Fruit fly (Drosophila melanogaster) whole organism, embryonic: ENCODE data around the gene CG5246.

ENCODE experiments used
- ATbp ChIP-seq: fragments of 200-800 bp; sonication (Bioruptor generic); optimal IDR thresholded peaks from 2 replicates; lab custom pipeline; 2017; ENCODE audit warnings: missing biosample characterization, mild to moderate bottlenecking, missing genetic modification characterization, missing genetic modification reagents
- Asciz ChIP-seq: fragments of 200-800 bp; sonication (Bioruptor generic); optimal IDR thresholded peaks from 2 replicates; lab custom pipeline; 2017; ENCODE audit warnings: missing biosample characterization, mild to moderate bottlenecking, missing genetic modification characterization, missing genetic modification reagents
- Atf6 ChIP-seq: fragments of 200-800 bp; sonication (Bioruptor generic); IDR thresholded peaks from 2 replicates; pipeline ENCODE4 v1.3.6; 2022; ENCODE audit warnings: missing biosample characterization, missing genetic modification characterization
- BEAF-32 ChIP-seq: fragments of 200-800 bp; sonication (Bioruptor generic); optimal IDR thresholded peaks from 3 replicates; lab custom pipeline; 2017; ENCODE audit warnings: missing biosample characterization, missing genetic modification characterization, mild to moderate bottlenecking, moderate library complexity, missing genetic modification reagents
- CG10209 ChIP-seq: fragments of 200-800 bp; sonication (Bioruptor generic); optimal IDR thresholded peaks from 3 replicates; lab custom pipeline; 2017; ENCODE audit warnings: missing biosample characterization, mild to moderate bottlenecking, missing genetic modification characterization, missing genetic modification reagents
- CG10267 ChIP-seq: fragments of 200-800 bp; sonication (Bioruptor generic); optimal IDR thresholded peaks from 2 replicates; lab custom pipeline; 2018; ENCODE audit warnings: missing biosample characterization, mild to moderate bottlenecking, missing genetic modification characterization, moderate library complexity
- CG10321 ChIP-seq: fragments of 200-800 bp; sonication (Bioruptor generic); IDR thresholded peaks from 2 replicates; pipeline ENCODE4 v1.3.6; 2022; ENCODE audit warnings: missing biosample characterization, missing genetic modification characterization
- CG10431 ChIP-seq: fragments of 200-800 bp; sonication (Bioruptor generic); optimal IDR thresholded peaks from 3 replicates; lab custom pipeline; 2018; ENCODE audit warnings: missing biosample characterization, mild to moderate bottlenecking, missing genetic modification characterization
- CG10543 ChIP-seq: fragments of 200-800 bp; sonication (Bioruptor generic); optimal IDR thresholded peaks from 3 replicates; lab custom pipeline; 2017; ENCODE audit warnings: missing biosample characterization, mild to moderate bottlenecking, missing genetic modification characterization, moderate library complexity
- CG11695 ChIP-seq: fragments of 200-800 bp; sonication (Bioruptor generic); IDR thresholded peaks from 3 replicates; pipeline ENCODE4 v1.3.6; 2022; ENCODE audit warnings: missing biosample characterization, missing genetic modification characterization
- CG11723 ChIP-seq: fragments of 200-800 bp; sonication (Bioruptor generic); optimal IDR thresholded peaks from 2 replicates; lab custom pipeline; 2017; ENCODE audit warnings: missing biosample characterization, mild to moderate bottlenecking, missing genetic modification characterization
- CG12236 ChIP-seq: fragments of 200-800 bp; sonication (Bioruptor generic); optimal IDR thresholded peaks from 2 replicates; lab custom pipeline; 2016; ENCODE audit warnings: missing biosample characterization, missing genetic modification characterization
- CG13624 ChIP-seq: fragments of 200-800 bp; sonication (Bioruptor generic); optimal IDR thresholded peaks from 2 replicates; lab custom pipeline; 2016; ENCODE audit warnings: missing biosample characterization, missing genetic modification characterization
- CG14441 ChIP-seq: fragments of 200-800 bp; sonication (Bioruptor generic); IDR thresholded peaks from 2 replicates; pipeline ENCODE4 v1.3.6; 2022; ENCODE audit warnings: missing biosample characterization, missing genetic modification characterization
- CG14710 ChIP-seq: fragments of 200-800 bp; sonication (Bioruptor generic); optimal IDR thresholded peaks from 3 replicates; lab custom pipeline; 2019; ENCODE audit warnings: missing biosample characterization, mild to moderate bottlenecking, missing genetic modification characterization, moderate library complexity
- CG15601 ChIP-seq: fragments of 200-800 bp; sonication (Bioruptor generic); optimal IDR thresholded peaks from 3 replicates; lab custom pipeline; 2019; ENCODE audit warnings: missing biosample characterization, mild to moderate bottlenecking, missing genetic modification characterization, moderate library complexity
- CG17829 ChIP-seq: fragments of 200-800 bp; optimal IDR thresholded peaks from 2 replicates; lab custom pipeline; 2019; ENCODE audit warnings: missing biosample characterization, mild to moderate bottlenecking, missing genetic modification characterization, moderate library complexity
- CG18262 ChIP-seq: fragments of 200-800 bp; optimal IDR thresholded peaks from 3 replicates; lab custom pipeline; 2019; ENCODE audit warnings: missing biosample characterization, mild to moderate bottlenecking, missing genetic modification characterization, moderate library complexity
- CG18599 ChIP-seq: fragments of 200-800 bp; sonication (Bioruptor generic); optimal IDR thresholded peaks from 3 replicates; lab custom pipeline; 2017; ENCODE audit warnings: missing biosample characterization, missing genetic modification characterization, mild to moderate bottlenecking, moderate library complexity, missing genetic modification reagents
- CG18619 ChIP-seq: fragments of 200-800 bp; sonication (Bioruptor generic); optimal IDR thresholded peaks from 3 replicates; lab custom pipeline; 2017; ENCODE audit warnings: missing biosample characterization, mild to moderate bottlenecking, missing genetic modification characterization
- CG2712 ChIP-seq: fragments of 200-800 bp; optimal IDR thresholded peaks from 3 replicates; lab custom pipeline; 2019; ENCODE audit warnings: missing biosample characterization, mild to moderate bottlenecking, missing genetic modification characterization, moderate library complexity
- CG4617 ChIP-seq: fragments of 200-800 bp; sonication (Bioruptor generic); optimal IDR thresholded peaks from 3 replicates; lab custom pipeline; 2016; ENCODE audit warnings: missing biosample characterization, missing genetic modification characterization, borderline replicate concordance
- CTCF ChIP-seq: fragments of 200-800 bp; sonication (Bioruptor generic); optimal IDR thresholded peaks from 2 replicates; lab custom pipeline; 2017; ENCODE audit warnings: missing biosample characterization, mild to moderate bottlenecking, missing genetic modification characterization, moderate library complexity
- CkIIα-i1 ChIP-seq: fragments of 200-800 bp; sonication (Bioruptor generic); IDR thresholded peaks from 2 replicates; pipeline ENCODE4 v1.3.6; 2022; ENCODE audit warnings: missing biosample characterization, missing genetic modification characterization
- D ChIP-seq, 2 experiments: fragments of 200-800 bp in 1 of 2; fragments of >200 bp in 1 of 2; sonication (Bioruptor generic) in 1 of 2; optimal IDR thresholded peaks; 2 replicates in 1 of 2; 3 replicates in 1 of 2; lab custom pipeline; 2017; ENCODE audit warnings: mild to moderate bottlenecking in 1 of 2, missing biosample characterization in 1 of 2, missing genetic modification characterization in 1 of 2, missing genetic modification reagents in 1 of 2
- Doc3 ChIP-seq: fragments of 200-800 bp; sonication (Bioruptor generic); IDR thresholded peaks from 3 replicates; pipeline ENCODE4 v1.3.6; 2022; ENCODE audit warnings: missing biosample characterization, missing genetic modification characterization; ENCODE audit not compliant: partially characterized antibody
- Eip74EF ChIP-seq, 2 experiments: fragments of 200-800 bp in 1 of 2; fragments of >200 bp in 1 of 2; sonication (Bioruptor generic) in 1 of 2; optimal IDR thresholded peaks; 2 replicates each; lab custom pipeline; 2017 to 2019; ENCODE audit warnings: missing biosample characterization in 2 of 2, missing genetic modification characterization in 2 of 2, mild to moderate bottlenecking in 1 of 2, moderate library complexity in 1 of 2
- HLH4C ChIP-seq: fragments of 200-800 bp; sonication (Bioruptor generic); IDR thresholded peaks from 3 replicates; pipeline ENCODE4 v1.3.6; 2022; ENCODE audit warnings: missing biosample characterization, missing genetic modification characterization; ENCODE audit not compliant: partially characterized antibody
- Hr51 ChIP-seq, 2 experiments: fragments of 200-800 bp; sonication (Bioruptor generic); optimal IDR thresholded peaks; 2 replicates in 1 of 2; 3 replicates in 1 of 2; lab custom pipeline; 2016 to 2018; ENCODE audit warnings: missing biosample characterization in 2 of 2, missing genetic modification characterization in 2 of 2, mild to moderate bottlenecking in 1 of 2, moderate library complexity in 1 of 2
- NC2α ChIP-seq: fragments of 200-800 bp; sonication (Bioruptor generic); optimal IDR thresholded peaks from 2 replicates; lab custom pipeline; 2016; ENCODE audit warnings: missing biosample characterization, missing genetic modification characterization
- Sin3A ChIP-seq: fragments of >200 bp; optimal IDR thresholded peaks from 2 replicates; lab custom pipeline; 2018
- amos ChIP-seq: fragments of 200-800 bp; sonication (Bioruptor generic); IDR thresholded peaks from 2 replicates; pipeline ENCODE4 v1.3.6; 2022; ENCODE audit warnings: missing biosample characterization, missing genetic modification characterization; ENCODE audit not compliant: partially characterized antibody
- br ChIP-seq: fragments of >200 bp; optimal IDR thresholded peaks from 2 replicates; lab custom pipeline; 2017
- chinmo ChIP-seq: fragments of 200-800 bp; sonication (Bioruptor generic); IDR thresholded peaks from 4 replicates; pipeline ENCODE4 v1.3.6; 2022; ENCODE audit warnings: missing biosample characterization, missing genetic modification characterization; ENCODE audit not compliant: partially characterized antibody
- ci ChIP-seq: fragments of 200-800 bp; sonication (Bioruptor generic); IDR thresholded peaks from 3 replicates; pipeline ENCODE4 v1.3.6; 2022; ENCODE audit warnings: missing biosample characterization, missing genetic modification characterization
- dmrt11E ChIP-seq: fragments of 200-800 bp; sonication (Bioruptor generic); optimal IDR thresholded peaks from 3 replicates; lab custom pipeline; 2018; ENCODE audit warnings: missing biosample characterization, mild to moderate bottlenecking, missing genetic modification characterization, moderate library complexity
- hb ChIP-seq: fragments of 200-800 bp; sonication (Bioruptor generic); IDR thresholded peaks from 3 replicates; pipeline ENCODE4 v1.3.6; 2022; ENCODE audit warnings: missing biosample characterization, missing genetic modification characterization; ENCODE audit not compliant: partially characterized antibody
- hth ChIP-seq: fragments of >200 bp; optimal IDR thresholded peaks from 2 replicates; lab custom pipeline; 2017; ENCODE audit warnings: inconsistent platforms
- inv ChIP-seq: fragments of 200-800 bp; sonication (Bioruptor generic); IDR thresholded peaks from 2 replicates; pipeline ENCODE4 v1.3.6; 2022; ENCODE audit warnings: missing biosample characterization, missing genetic modification characterization; ENCODE audit not compliant: partially characterized antibody
- knrl ChIP-seq: fragments of 200-800 bp; sonication (Bioruptor generic); IDR thresholded peaks from 3 replicates; pipeline ENCODE4 v1.3.6; 2022; ENCODE audit warnings: missing biosample characterization, missing genetic modification characterization; ENCODE audit not compliant: partially characterized antibody
- lola ChIP-seq, 3 experiments: fragments of >200 bp in 2 of 3; fragments of 200-800 bp in 1 of 3; sonication (Bioruptor generic) in 1 of 3; optimal IDR thresholded peaks; 2 replicates each; lab custom pipeline; 2017 to 2019; ENCODE audit warnings: missing biosample characterization in 3 of 3, missing genetic modification characterization in 3 of 3, mild to moderate bottlenecking in 1 of 3, moderate library complexity in 1 of 3
- mirr ChIP-seq: fragments of 200-800 bp; sonication (Bioruptor generic); optimal IDR thresholded peaks from 3 replicates; lab custom pipeline; 2018; ENCODE audit warnings: missing biosample characterization, mild to moderate bottlenecking, missing genetic modification characterization
- nau ChIP-seq: fragments of 200-800 bp; sonication (Bioruptor generic); optimal IDR thresholded peaks from 3 replicates; lab custom pipeline; 2017; ENCODE audit warnings: missing biosample characterization, mild to moderate bottlenecking, missing genetic modification characterization, missing genetic modification reagents
- pros ChIP-seq: fragments of 200-800 bp; sonication (Bioruptor generic); optimal IDR thresholded peaks from 3 replicates; lab custom pipeline; 2019; ENCODE audit warnings: missing biosample characterization, mild to moderate bottlenecking, missing genetic modification characterization, moderate library complexity
- salm ChIP-seq: fragments of 200-800 bp; sonication (Bioruptor generic); optimal IDR thresholded peaks from 2 replicates; lab custom pipeline; 2018; ENCODE audit warnings: missing biosample characterization, mild to moderate bottlenecking, missing genetic modification characterization
- schlank ChIP-seq: fragments of 200-800 bp; sonication (Bioruptor generic); optimal IDR thresholded peaks from 2 replicates; lab custom pipeline; 2018; ENCODE audit warnings: missing biosample characterization, mild to moderate bottlenecking, missing genetic modification characterization
- sqz ChIP-seq: fragments of 200-800 bp; sonication (Bioruptor generic); optimal IDR thresholded peaks from 3 replicates; lab custom pipeline; 2018; ENCODE audit warnings: missing biosample characterization, mild to moderate bottlenecking, missing genetic modification characterization
- toy ChIP-seq: fragments of 200-800 bp; sonication (Bioruptor generic); IDR thresholded peaks from 2 replicates; pipeline ENCODE4 v1.3.6; 2022; ENCODE audit warnings: missing biosample characterization, missing genetic modification characterization
- tx ChIP-seq: fragments of 200-800 bp; sonication (Bioruptor generic); optimal IDR thresholded peaks from 2 replicates; lab custom pipeline; 2016; ENCODE audit warnings: missing biosample characterization, missing genetic modification characterization

CG5246 gene

dm6 chr3R:17115668-17116067 lies 20.2 kb upstream of the CG5246 start (continued):
- TF ChIP-seq schlank (tag; lab: Kevin White, UChicago) (no peak), chinmo (no peak), CkIIα-i1 (GFP tag; lab: Robert Waterston, UW) (no peak), amos (no peak), hb (GFP tag; lab: Robert Waterston, UW) (no peak), D (optimal IDR thresholded peaks at IDR 0.05; lab: Kevin White, UChicago) (no peak), D (GFP tag; optimal IDR thresholded peaks at IDR 0.05; lab: Kevin White, UChicago) (peak; percentile 1), CTCF (GFP tag; lab: Kevin White, UChicago) (no peak), CG14710 (tag; lab: Kevin White, UChicago) (peak; percentile 39), salm (peak; percentile 56), dmrt11E (no peak), NC2α (no peak), Atf6 (GFP tag; lab: Robert Waterston, UW) (no peak), Asciz (GFP tag; lab: Kevin White, UChicago) (peak; percentile 50), HLH4C (GFP tag; lab: Robert Waterston, UW) (no peak), knrl (GFP tag; lab: Robert Waterston, UW) (no peak), sqz (GFP tag; lab: Kevin White, UChicago) (peak; percentile 77), Sin3A (lab: Kevin White, UChicago) (no peak), CG10321 (GFP tag; lab: Robert Waterston, UW) (no peak), CG10431 (GFP tag; lab: Kevin White, UChicago) (peak; percentile 32), CG18599 (GFP tag; lab: Kevin White, UChicago) (peak; percentile 10), CG14441 (GFP tag; lab: Robert Waterston, UW) (0 out of 2 replicates have a peak, but pooled peaks have one; percentile 20), Doc3 (no peak), br (no peak), CG10543 (peak; percentile 43), CG2712 (tag; lab: Kevin White, UChicago) (peak; percentile 40), lola (GFP tag; optimal IDR thresholded peaks at IDR 0.05; lab: Kevin White, UChicago) (peak in 1 of 3 experiments; percentile 1), CG12236 (GFP tag; lab: Kevin White, UChicago) (no peak), CG15601 (peak; percentile 62), CG11723 (peak; percentile 25), mirr (GFP tag; lab: Kevin White, UChicago) (peak; percentile 52), toy (GFP tag; lab: Robert Waterston, UW) (no peak), nau (GFP tag; lab: Kevin White, UChicago) (peak; percentile 35), CG10209 (GFP tag; lab: Kevin White, UChicago) (peak; percentile 19), tx (GFP tag; lab: Kevin White, UChicago) (no peak), BEAF-32 (GFP tag; lab: Kevin White, UChicago) (no peak), CG13624 (no peak), CG4617 (GFP tag; lab: Kevin White, UChicago) (no peak), CG18262 (tag; lab: Kevin White, UChicago) (no peak), inv (GFP tag; lab: Robert Waterston, UW) (no peak), ci (no peak), CG10267 (tag; lab: Kevin White, UChicago) (no peak), ATbp (GFP tag; lab: Kevin White, UChicago) (peak; percentile 50), CG11695 (peak; percentile 15; the same call in 1 of the 3 replicates), CG18619 (GFP tag; lab: Kevin White, UChicago) (peak; percentile 18), hth (lab: Kevin White, UChicago) (no peak), CG17829 (tag; lab: Kevin White, UChicago) (no peak), pros (GFP tag; lab: Kevin White, UChicago) (peak; percentile 10), Eip74EF (GFP tag; optimal IDR thresholded peaks at IDR 0.05; lab: Kevin White, UChicago) (peak in 1 of 2 experiments; percentile 12), Hr51 (GFP tag; optimal IDR thresholded peaks at IDR 0.05; lab: Kevin White, UChicago) (no peak)
